Fruit fly (Drosophila melanogaster) whole organism, embryonic: ENCODE measurements around the gene vih.

Experiments
- Aef1 ChIP-seq: fragments of 200-800 bp; sonication (Bioruptor generic); IDR thresholded peaks from 3 replicates; pipeline ENCODE4 v1.3.6; 2022; ENCODE audit warnings: missing biosample characterization, missing genetic modification characterization
- BEAF-32 ChIP-seq: fragments of 200-800 bp; sonication (Bioruptor generic); optimal IDR thresholded peaks from 3 replicates; lab custom pipeline; 2017; ENCODE audit warnings: missing biosample characterization, missing genetic modification characterization, mild to moderate bottlenecking, moderate library complexity, missing genetic modification reagents
- Bgb ChIP-seq: fragments of 200-800 bp; sonication (Bioruptor generic); IDR thresholded peaks from 2 replicates; pipeline ENCODE4 v1.3.6; 2022; ENCODE audit warnings: missing biosample characterization, missing genetic modification characterization; ENCODE audit not compliant: partially characterized antibody
- CG11456 ChIP-seq: fragments of 200-800 bp; sonication (Bioruptor generic); IDR thresholded peaks from 3 replicates; pipeline ENCODE4 v1.3.6; 2022; ENCODE audit warnings: missing biosample characterization, missing genetic modification characterization
- CG11560 ChIP-seq: fragments of 200-800 bp; sonication (Bioruptor generic); IDR thresholded peaks from 3 replicates; pipeline ENCODE4 v1.3.6; 2022; ENCODE audit warnings: missing biosample characterization, missing genetic modification characterization
- CG12391 ChIP-seq: fragments of 200-800 bp; sonication (Bioruptor generic); optimal IDR thresholded peaks from 3 replicates; lab custom pipeline; 2018; ENCODE audit warnings: missing biosample characterization, mild to moderate bottlenecking, missing genetic modification characterization, moderate library complexity
- CG14860 ChIP-seq: fragments of 200-800 bp; sonication (Bioruptor generic); IDR thresholded peaks from 3 replicates; pipeline ENCODE4 v1.3.6; 2022; ENCODE audit warnings: missing biosample characterization, missing genetic modification characterization; ENCODE audit not compliant: partially characterized antibody
- CG16779 ChIP-seq: fragments of 200-800 bp; sonication (Bioruptor generic); IDR thresholded peaks from 2 replicates; pipeline ENCODE4 v1.3.6; 2022; ENCODE audit warnings: missing biosample characterization, missing genetic modification characterization
- CG18011 ChIP-seq: fragments of 200-800 bp; sonication (Bioruptor generic); optimal IDR thresholded peaks from 2 replicates; lab custom pipeline; 2017; ENCODE audit warnings: missing biosample characterization, missing genetic modification characterization, mild to moderate bottlenecking, moderate library complexity, missing genotype
- CG2120 ChIP-seq: fragments of 200-800 bp; sonication (Bioruptor generic); optimal IDR thresholded peaks from 3 replicates; lab custom pipeline; 2016; ENCODE audit warnings: missing biosample characterization, missing genetic modification characterization
- CG32772 ChIP-seq: fragments of 200-800 bp; sonication (Bioruptor generic); IDR thresholded peaks from 2 replicates; pipeline ENCODE4 v1.3.6; 2022; ENCODE audit warnings: missing biosample characterization, missing genetic modification characterization
- CG3995 ChIP-seq: fragments of 200-800 bp; sonication (Bioruptor generic); optimal IDR thresholded peaks from 3 replicates; lab custom pipeline; 2016; ENCODE audit warnings: missing biosample characterization, missing genetic modification characterization
- CG4328 ChIP-seq: fragments of 200-800 bp; sonication (Bioruptor generic); optimal IDR thresholded peaks from 3 replicates; lab custom pipeline; 2017; ENCODE audit warnings: missing biosample characterization, missing genetic modification reagents, missing genetic modification characterization
- CG4854 ChIP-seq: fragments of 200-800 bp; sonication (Bioruptor generic); optimal IDR thresholded peaks from 2 replicates; lab custom pipeline; 2016; ENCODE audit warnings: missing biosample characterization, missing genetic modification characterization, inconsistent platforms
- CG6175 ChIP-seq: fragments of 200-800 bp; sonication (Bioruptor generic); IDR thresholded peaks from 3 replicates; pipeline ENCODE4 v1.3.6; 2022; ENCODE audit warnings: missing biosample characterization, missing genetic modification characterization
- CG7372 ChIP-seq: fragments of 200-800 bp; sonication (Bioruptor generic); IDR thresholded peaks from 2 replicates; pipeline ENCODE4 v1.3.6; 2022; ENCODE audit warnings: missing biosample characterization, missing genetic modification characterization
- CG7928 ChIP-seq: fragments of 200-800 bp; sonication (Bioruptor generic); optimal IDR thresholded peaks from 2 replicates; lab custom pipeline; 2017; ENCODE audit warnings: missing biosample characterization, mild to moderate bottlenecking, missing genetic modification characterization
- CG8089 ChIP-seq: fragments of 200-800 bp; sonication (Bioruptor generic); optimal IDR thresholded peaks from 3 replicates; lab custom pipeline; 2016; ENCODE audit warnings: missing biosample characterization, missing genetic modification characterization
- D19A ChIP-seq: fragments of 200-800 bp; optimal IDR thresholded peaks from 3 replicates; lab custom pipeline; 2019; ENCODE audit warnings: missing biosample characterization, mild to moderate bottlenecking, missing genetic modification characterization, moderate library complexity
- Eip74EF ChIP-seq, 2 experiments: fragments of 200-800 bp in 1 of 2; fragments of >200 bp in 1 of 2; sonication (Bioruptor generic) in 1 of 2; optimal IDR thresholded peaks; 2 replicates each; lab custom pipeline; 2017 to 2019; ENCODE audit warnings: missing biosample characterization in 2 of 2, missing genetic modification characterization in 2 of 2, mild to moderate bottlenecking in 1 of 2, moderate library complexity in 1 of 2
- H2.0 ChIP-seq: fragments of 200-800 bp; sonication (Bioruptor generic); IDR thresholded peaks from 2 replicates; pipeline ENCODE4 v1.3.6; 2022; ENCODE audit warnings: missing biosample characterization, missing genetic modification characterization
- HLH4C ChIP-seq: fragments of 200-800 bp; sonication (Bioruptor generic); IDR thresholded peaks from 3 replicates; pipeline ENCODE4 v1.3.6; 2022; ENCODE audit warnings: missing biosample characterization, missing genetic modification characterization; ENCODE audit not compliant: partially characterized antibody
- Hmr ChIP-seq: fragments of 200-800 bp; sonication (Bioruptor generic); optimal IDR thresholded peaks from 3 replicates; lab custom pipeline; 2017; ENCODE audit warnings: mild to moderate bottlenecking, missing biosample characterization, missing genetic modification reagents, missing genetic modification characterization
- Kr ChIP-seq: fragments of 200-800 bp; sonication (Bioruptor generic); optimal IDR thresholded peaks from 2 replicates; lab custom pipeline; 2017; ENCODE audit warnings: missing biosample characterization, mild to moderate bottlenecking, missing genetic modification characterization
- NC2α ChIP-seq: fragments of 200-800 bp; sonication (Bioruptor generic); optimal IDR thresholded peaks from 2 replicates; lab custom pipeline; 2016; ENCODE audit warnings: missing biosample characterization, missing genetic modification characterization
- Neu2 ChIP-seq: fragments of 200-800 bp; sonication (Bioruptor generic); optimal IDR thresholded peaks from 3 replicates; lab custom pipeline; 2016; ENCODE audit warnings: missing biosample characterization, missing genetic modification characterization, borderline replicate concordance
- Pdp1 ChIP-seq, 2 experiments: fragments of 200-800 bp; sonication (Bioruptor generic); optimal IDR thresholded peaks; 3 replicates each; lab custom pipeline; 2016; ENCODE audit warnings: missing biosample characterization in 2 of 2, missing genetic modification characterization in 2 of 2, mild to moderate bottlenecking in 1 of 2, moderate library complexity in 1 of 2
- Rfx ChIP-seq: fragments of 200-800 bp; sonication (Bioruptor generic); IDR thresholded peaks from 2 replicates; pipeline ENCODE4 v1.3.6; 2022; ENCODE audit warnings: missing biosample characterization, missing genetic modification characterization
- Spps ChIP-seq: fragments of 200-800 bp; sonication (Bioruptor generic); optimal IDR thresholded peaks from 2 replicates; lab custom pipeline; 2018; ENCODE audit warnings: missing biosample characterization, mild to moderate bottlenecking, missing genetic modification characterization
- Trl ChIP-seq, 3 experiments: fragments of >200 bp in 2 of 3; fragments of 200-800 bp in 1 of 3; sonication (Bioruptor generic) in 1 of 3; optimal IDR thresholded peaks; 2 replicates in 1 of 3; 3 replicates in 2 of 3; lab custom pipeline; 2016 to 2017; ENCODE audit warnings: missing biosample characterization in 1 of 3, missing genetic modification characterization in 1 of 3
- Xbp1 ChIP-seq: fragments of 200-800 bp; sonication (Bioruptor generic); optimal IDR thresholded peaks from 3 replicates; lab custom pipeline; 2016; ENCODE audit warnings: missing biosample characterization, mild to moderate bottlenecking, missing genetic modification characterization
- ab ChIP-seq: fragments of 200-800 bp; sonication (Bioruptor generic); optimal IDR thresholded peaks from 2 replicates; lab custom pipeline; 2016; ENCODE audit warnings: missing biosample characterization, missing genetic modification characterization
- ara ChIP-seq: fragments of 200-800 bp; sonication (Bioruptor generic); IDR thresholded peaks from 2 replicates; pipeline ENCODE4 v1.3.6; 2022; ENCODE audit warnings: missing biosample characterization, missing genetic modification characterization
- crc ChIP-seq: fragments of 200-800 bp; sonication (Bioruptor generic); optimal IDR thresholded peaks from 2 replicates; lab custom pipeline; 2016; ENCODE audit warnings: missing biosample characterization, missing genetic modification characterization
- croc ChIP-seq: fragments of 200-800 bp; sonication (Bioruptor generic); conservative IDR thresholded peaks from 3 replicates; pipeline ENCODE4 v1.3.6; 2022; ENCODE audit warnings: missing biosample characterization, missing genetic modification characterization
- crol ChIP-seq: fragments of 200-800 bp; sonication (Bioruptor generic); IDR thresholded peaks from 2 replicates; pipeline ENCODE4 v1.3.6; 2022; ENCODE audit warnings: missing biosample characterization, missing genetic modification characterization
- da ChIP-seq: fragments of 200-800 bp; sonication (Bioruptor generic); optimal IDR thresholded peaks from 2 replicates; lab custom pipeline; 2016; ENCODE audit warnings: missing biosample characterization, missing genetic modification characterization
- dan ChIP-seq: fragments of 200-800 bp; sonication (Bioruptor generic); IDR thresholded peaks from 2 replicates; pipeline ENCODE4 v1.3.6; 2022; ENCODE audit warnings: missing biosample characterization, missing genetic modification characterization
- ftz-f1 ChIP-seq: fragments of 200-800 bp; sonication (Bioruptor generic); optimal IDR thresholded peaks from 2 replicates; lab custom pipeline; 2016; ENCODE audit warnings: missing biosample characterization, missing genetic modification characterization
- grn ChIP-seq: fragments of 200-800 bp; sonication (Bioruptor generic); optimal IDR thresholded peaks from 3 replicates; lab custom pipeline; 2017; ENCODE audit warnings: missing biosample characterization, missing genetic modification characterization
- ham ChIP-seq: fragments of 200-800 bp; sonication (Bioruptor generic); IDR thresholded peaks from 2 replicates; pipeline ENCODE4 v1.3.6; 2022; ENCODE audit warnings: missing biosample characterization, missing genetic modification characterization
- inv ChIP-seq: fragments of 200-800 bp; sonication (Bioruptor generic); IDR thresholded peaks from 2 replicates; pipeline ENCODE4 v1.3.6; 2022; ENCODE audit warnings: missing biosample characterization, missing genetic modification characterization; ENCODE audit not compliant: partially characterized antibody
- lilli ChIP-seq: fragments of 200-800 bp; sonication (Bioruptor generic); optimal IDR thresholded peaks from 3 replicates; lab custom pipeline; 2016; ENCODE audit warnings: missing biosample characterization, missing genetic modification characterization
- org-1 ChIP-seq: fragments of 200-800 bp; sonication (Bioruptor generic); optimal IDR thresholded peaks from 2 replicates; lab custom pipeline; 2017; ENCODE audit warnings: missing biosample characterization, missing genetic modification characterization
- pb ChIP-seq: fragments of 200-800 bp; sonication (Bioruptor generic); optimal IDR thresholded peaks from 3 replicates; lab custom pipeline; 2016; ENCODE audit warnings: missing biosample characterization, missing genetic modification characterization
- tin ChIP-seq: fragments of 200-800 bp; sonication (Bioruptor generic); optimal IDR thresholded peaks from 3 replicates; lab custom pipeline; 2016; ENCODE audit warnings: missing biosample characterization, missing genetic modification characterization
- unpg ChIP-seq: fragments of 200-800 bp; sonication (Bioruptor generic); optimal IDR thresholded peaks from 3 replicates; lab custom pipeline; 2018; ENCODE audit warnings: missing biosample characterization, mild to moderate bottlenecking, missing genetic modification characterization, moderate library complexity
- vnd ChIP-seq: fragments of 200-800 bp; sonication (Bioruptor generic); IDR thresholded peaks from 3 replicates; pipeline ENCODE4 v1.3.6; 2022; ENCODE audit warnings: missing biosample characterization, missing genetic modification characterization; ENCODE audit not compliant: partially characterized antibody
- wor ChIP-seq: fragments of 200-800 bp; sonication (Bioruptor generic); IDR thresholded peaks from 2 replicates; pipeline ENCODE4 v1.3.6; 2022; ENCODE audit warnings: missing biosample characterization, missing genetic modification characterization

Gene vih

dm6 chr3L:12468016-12468415 is 36.1 kb upstream of the vih start, which contains the start of gene eyg (continued):
- TF ChIP-seq CG11456 (GFP tag; lab: Robert Waterston, UW) (no peak), H2.0 (GFP tag; lab: Robert Waterston, UW) (no peak), BEAF-32 (GFP tag; lab: Kevin White, UChicago) (no peak), grn (peak; percentile 30), Rfx (no peak; the same call in 1 of the 2 replicates), wor (GFP tag; lab: Robert Waterston, UW) (no peak), Bgb (GFP tag; lab: Robert Waterston, UW) (peak; percentile 82), tin (GFP tag; lab: Kevin White, UChicago) (no peak), dan (GFP tag; lab: Robert Waterston, UW) (no peak), org-1 (GFP tag; lab: Kevin White, UChicago) (peak; percentile 24), CG16779 (no peak), ham (GFP tag; lab: Robert Waterston, UW) (no peak), CG8089 (GFP tag; lab: Kevin White, UChicago) (peak; percentile 11), Neu2 (no peak), Hmr (GFP tag; lab: Kevin White, UChicago) (no peak), inv (GFP tag; lab: Robert Waterston, UW) (peak; percentile 47; the same call in 1 of the 2 replicates), ab (GFP tag; lab: Kevin White, UChicago) (peak; percentile 57), Eip74EF (GFP tag; optimal IDR thresholded peaks at IDR 0.05; lab: Kevin White, UChicago) (no peak), Aef1 (peak; percentile 86), CG7372 (GFP tag; lab: Robert Waterston, UW) (no peak), Spps (no peak), CG4328 (no peak), Xbp1 (GFP tag; lab: Kevin White, UChicago) (no peak), da (GFP tag; lab: Kevin White, UChicago) (no peak), CG32772 (GFP tag; lab: Robert Waterston, UW) (no peak), CG2120 (peak; percentile 10), CG18011 (GFP tag; lab: Kevin White, UChicago) (no peak), Pdp1 (GFP tag; optimal IDR thresholded peaks at IDR 0.05; lab: Kevin White, UChicago) (peak in 1 of 2 experiments; percentile 75), CG14860 (GFP tag; lab: Robert Waterston, UW) (no peak), pb (GFP tag; lab: Kevin White, UChicago) (peak; percentile 79), ara (GFP tag; lab: Robert Waterston, UW) (peak; percentile 57; the same call in 1 of the 2 replicates), crc (GFP tag; lab: Kevin White, UChicago) (no peak), CG3995 (GFP tag; lab: Kevin White, UChicago) (no peak), Kr (GFP tag; lab: Kevin White, UChicago) (peak; percentile 61), CG4854 (GFP tag; lab: Kevin White, UChicago) (no peak), D19A (tag; lab: Kevin White, UChicago) (no peak), CG12391 (tag; lab: Kevin White, UChicago) (peak; percentile 4), vnd (GFP tag; lab: Robert Waterston, UW) (peak; percentile 32; the same call in 1 of the 3 replicates), Trl (optimal IDR thresholded peaks at IDR 0.05; lab: Kevin White, UChicago) (peak; percentile 22 to 49), Trl (GFP tag; optimal IDR thresholded peaks at IDR 0.05; lab: Kevin White, UChicago) (peak; percentile 48), NC2α (GFP tag; lab: Kevin White, UChicago) (peak; percentile 31), crol (GFP tag; lab: Robert Waterston, UW) (peak; percentile 79), lilli (GFP tag; lab: Kevin White, UChicago) (no peak), CG6175 (GFP tag; lab: Robert Waterston, UW) (no peak; the same call in 2 of the 3 replicates), HLH4C (peak; percentile 36; the same call in 1 of the 3 replicates), croc (GFP tag; lab: Robert Waterston, UW) (no peak), ftz-f1 (GFP tag; lab: Kevin White, UChicago) (no peak), CG11560 (tag; lab: Robert Waterston, UW) (no peak), CG7928 (no peak), unpg (GFP tag; lab: Kevin White, UChicago) (no peak)
